Worm (Caenorhabditis elegans): Measurements from ENCODE around the gene hoe-1.
"Not testable (repeated sequence)": the region's sequence is repeated elsewhere in the genome, so short reads cannot be mapped to it uniquely, and the experiment has no call there.

Gene hoe-1

ce11 chrIV:4724562-4724961 lies 19.5 kb downstream of the hoe-1 start, which contains the start of gene K08F11.1:
TSS of gene K08F11.1 (plus strand) at chrIV:4724862.
- peak; percentile 4 for TF ChIP-seq nfya-1 (tag; optimal IDR thresholded peaks at IDR 0.05)
- no peak for TF ChIP-seq fax-1 (tag; optimal IDR thresholded peaks at IDR 0.05)
- no peak for TF ChIP-seq ceh-45 (GFP tag; IDR thresholded peaks at IDR 0.05)

DNA sequence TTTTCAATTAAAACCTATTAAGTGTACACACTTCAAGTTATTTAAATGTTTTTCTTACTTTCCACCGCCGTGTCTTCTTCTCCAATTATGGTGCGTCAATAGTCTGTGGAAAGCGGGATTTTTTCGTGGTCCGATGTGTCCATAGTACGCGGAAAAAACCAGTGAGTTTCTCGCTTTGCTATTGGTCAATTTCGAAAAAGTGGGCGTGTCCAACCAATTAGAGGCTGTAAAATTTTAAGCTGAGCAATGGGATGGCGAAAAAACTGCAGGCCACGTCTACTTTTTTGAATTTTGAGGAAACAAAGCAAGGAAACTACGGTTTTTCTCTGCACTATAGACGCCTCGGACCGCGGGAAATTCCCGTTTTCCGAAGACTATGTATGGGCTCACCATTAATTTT lies 20.4 kb downstream of the hoe-1 start:
- TF ChIP-seq F13H6.1 (tag; optimal IDR thresholded peaks at IDR 0.05) (no peak), che-1 (tag; optimal IDR thresholded peaks at IDR 0.05) (no peak), nfya-1 (tag; optimal IDR thresholded peaks at IDR 0.05) (peak; percentile 53), hlh-13 (GFP tag; optimal IDR thresholded peaks at IDR 0.05) (no peak), ref-2 (tag; optimal IDR thresholded peaks at IDR 0.05) (no peak)

DNA sequence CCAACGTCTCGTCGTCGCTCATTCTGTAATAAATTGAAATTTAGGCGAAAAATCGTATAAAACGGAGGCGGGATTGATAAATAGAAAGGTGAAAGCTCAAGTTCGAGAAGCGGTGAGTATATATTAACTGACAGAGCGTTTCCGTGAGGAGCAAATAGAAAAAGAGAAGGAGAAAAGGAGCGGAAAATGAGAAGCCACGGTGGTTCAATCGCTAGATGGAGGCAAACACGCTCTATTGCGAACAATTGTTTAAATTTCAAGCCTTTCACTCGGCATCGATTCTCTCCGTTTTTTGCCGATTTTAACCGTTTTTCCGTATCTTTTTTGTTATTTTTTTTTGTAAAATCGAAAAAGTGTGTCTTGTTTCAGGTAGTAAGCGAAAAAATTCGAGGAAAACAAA lies 28.3 kb downstream of the hoe-1 start, which contains the start of gene miro-1:
TSS of gene miro-1 (minus strand) at position 23 of the 400 bp plus-strand sequence.
- TF ChIP-seq ceh-31, tbx-2, gmeb-2 (tag; optimal IDR thresholded peaks at IDR 0.05): not testable (repeated sequence)

ce11 chrIV:4712376-4712775 lies 31.7 kb downstream of the hoe-1 start, which contains the start of gene yars-2:
TSS of gene yars-2 (minus strand) at chrIV:4712624.
- peak; percentile 13 for TF ChIP-seq hlh-8 (tag; optimal IDR thresholded peaks at IDR 0.05)
- no peak for TF ChIP-seq sox-2 (GFP tag; IDR thresholded peaks at IDR 0.05)
- TF ChIP-seq ceh-9 (tag; optimal IDR thresholded peaks at IDR 0.05), result no peak
- TF ChIP-seq sox-4 (tag; optimal IDR thresholded peaks at IDR 0.05), result no peak
- peak; percentile 83 for TF ChIP-seq ceh-2 (tag; optimal IDR thresholded peaks at IDR 0.05)
- TF ChIP-seq C38D4.7 (GFP tag; optimal IDR thresholded peaks at IDR 0.05), result no peak
- TF ChIP-seq ttx-3 (tag; optimal IDR thresholded peaks at IDR 0.05), result no peak
- TF ChIP-seq hlh-6 (tag; optimal IDR thresholded peaks at IDR 0.05), result no peak
- TF ChIP-seq elt-4 (tag; optimal IDR thresholded peaks at IDR 0.05), result no peak
- TF ChIP-seq nhr-232 (tag; optimal IDR thresholded peaks at IDR 0.05), result no peak
- TF ChIP-seq ahr-1 (tag; optimal IDR thresholded peaks at IDR 0.05), result no peak
- TF ChIP-seq syd-9 (tag; optimal IDR thresholded peaks at IDR 0.05), result no peak
- TF ChIP-seq pax-1 (tag; optimal IDR thresholded peaks at IDR 0.05), result no peak
- TF ChIP-seq fkh-6 (tag; optimal IDR thresholded peaks at IDR 0.05), result no peak
- no peak for TF ChIP-seq sdc-2 (tag; optimal IDR thresholded peaks at IDR 0.05)
- no peak for TF ChIP-seq ceh-6 (GFP tag; optimal IDR thresholded peaks at IDR 0.05)
- no peak for TF ChIP-seq ceh-14 (tag; optimal IDR thresholded peaks at IDR 0.05)
- no peak for TF ChIP-seq ceh-30 (tag; optimal IDR thresholded peaks at IDR 0.05)
- no peak for TF ChIP-seq K02D7.2 (tag; optimal IDR thresholded peaks at IDR 0.05)
- TF ChIP-seq nfya-1 (tag; optimal IDR thresholded peaks at IDR 0.05), result no peak
- TF ChIP-seq fkh-10 (GFP tag; optimal IDR thresholded peaks at IDR 0.05), result no peak
- peak; percentile 63 for TF ChIP-seq C08G9.2 (tag; optimal IDR thresholded peaks at IDR 0.05)
- TF ChIP-seq ceh-34 (tag; optimal IDR thresholded peaks at IDR 0.05), result no peak
- TF ChIP-seq gmeb-2 (tag; optimal IDR thresholded peaks at IDR 0.05), result no peak
- TF ChIP-seq che-1 (tag; optimal IDR thresholded peaks at IDR 0.05), result no peak
- no peak for TF ChIP-seq T23F11.4 (GFP tag; optimal IDR thresholded peaks at IDR 0.05)
- no peak for TF ChIP-seq mec-3 (tag; optimal IDR thresholded peaks at IDR 0.05; ENCODE audit: borderline replicate concordance)
- no peak for TF ChIP-seq ceh-18 (tag; optimal IDR thresholded peaks at IDR 0.05)
- no peak for TF ChIP-seq dmd-4 (tag; optimal IDR thresholded peaks at IDR 0.05; ENCODE audit: borderline replicate concordance)
- no peak for TF ChIP-seq hlh-30 (tag; optimal IDR thresholded peaks at IDR 0.05; ENCODE audit: insufficient read depth)
- no peak for TF ChIP-seq unc-55 (GFP tag; optimal IDR thresholded peaks at IDR 0.05)
- no peak for TF ChIP-seq pha-4 (tag; optimal IDR thresholded peaks at IDR 0.05)
- TF ChIP-seq K09A11.1 (tag; optimal IDR thresholded peaks at IDR 0.05; ENCODE audit: insufficient read depth), result no peak
- peak; percentile 31 for TF ChIP-seq elt-2 (tag; optimal IDR thresholded peaks at IDR 0.05)
- no peak for TF ChIP-seq ceh-45 (GFP tag; IDR thresholded peaks at IDR 0.05)
- no peak for TF ChIP-seq odd-2 (tag; optimal IDR thresholded peaks at IDR 0.05)
- TF ChIP-seq pat-9 (tag; optimal IDR thresholded peaks at IDR 0.05), result no peak
- no peak for TF ChIP-seq nhr-11 (tag; optimal IDR thresholded peaks at IDR 0.05)
- TF ChIP-seq tbx-7 (tag; optimal IDR thresholded peaks at IDR 0.05), result peak; percentile 16
- TF ChIP-seq ceh-19 (GFP tag; optimal IDR thresholded peaks at IDR 0.05), result no peak
- TF ChIP-seq hlh-15 (tag; optimal IDR thresholded peaks at IDR 0.05), result no peak
